Worm (Caenorhabditis elegans): ENCODE measurements around the gene C17E7.4.

DNA sequence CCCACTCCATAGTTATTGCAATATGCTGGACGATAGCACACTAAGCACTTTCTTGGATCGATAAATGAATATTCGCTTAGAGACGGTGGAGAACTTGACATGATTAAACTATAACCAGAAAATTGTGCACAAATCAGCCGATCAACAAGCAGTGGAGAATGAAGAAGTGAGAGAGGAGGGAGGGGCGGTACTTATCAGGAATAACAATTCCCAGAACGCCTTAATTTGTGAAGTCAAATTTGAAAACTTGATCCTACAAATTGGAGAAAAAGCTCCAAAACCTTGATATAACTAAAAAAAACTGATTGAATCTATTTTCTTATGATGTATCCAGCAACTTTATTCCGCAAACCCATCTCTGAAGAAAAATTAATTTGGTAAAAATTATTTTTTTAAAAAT lies 14.4 kb upstream of the C17E7.4 start, which contains the start of gene nhr-159:
- TF ChIP-seq lin-13 (GFP tag; optimal IDR thresholded peaks at IDR 0.05) (no peak), skn-1 (tag; optimal IDR thresholded peaks at IDR 0.05) (no peak), lin-11 (tag; optimal IDR thresholded peaks at IDR 0.05) (no peak), sem-4 (tag; optimal IDR thresholded peaks at IDR 0.05) (no peak), aly-2 (tag; optimal IDR thresholded peaks at IDR 0.05) (no peak), ama-1 (optimal IDR thresholded peaks at IDR 0.05) (no peak), ztf-11 (tag; optimal IDR thresholded peaks at IDR 0.05) (no peak), nhr-10 (tag; optimal IDR thresholded peaks at IDR 0.05) (no peak), egl-27 (tag; optimal IDR thresholded peaks at IDR 0.05) (no peak), peb-1 (tag; optimal IDR thresholded peaks at IDR 0.05) (no peak), unc-39 (tag; optimal IDR thresholded peaks at IDR 0.05) (no peak)

All from whole organism, L2 larva.